Worm (Caenorhabditis elegans) whole organism, L2 larva: ENCODE data around the gene B0222.15.

Source experiments
- F13H6.1 ChIP-seq: sonication (generic microtip); optimal IDR thresholded peaks from 2 replicates; lab custom pipeline; 2016; ENCODE audit warnings: missing genetic modification characterization, missing compliant biosample characterization
- R02D3.7 ChIP-seq: fragments of 150-350 bp; optimal IDR thresholded peaks from 2 replicates; lab custom pipeline; 2014; ENCODE audit warnings: missing biosample characterization, missing genetic modification characterization
- mab-5 ChIP-seq: fragments of 150-350 bp; optimal IDR thresholded peaks from 2 replicates; lab custom pipeline; 2014; ENCODE audit warnings: missing biosample characterization, missing genetic modification characterization
- nhr-11 ChIP-seq: fragments of 150-350 bp; optimal IDR thresholded peaks from 2 replicates; lab custom pipeline; 2014; ENCODE audit warnings: missing biosample characterization, missing genetic modification characterization
- nhr-12 ChIP-seq: fragments of 150-350 bp; optimal IDR thresholded peaks from 2 replicates; lab custom pipeline; 2014; ENCODE audit warnings: missing biosample characterization, missing genetic modification characterization
- ztf-1 ChIP-seq: fragments of 200-800 bp; sonication (Bioruptor generic); conservative IDR thresholded peaks from 2 replicates; pipeline ENCODE4 v1.3.6; 2022; ENCODE audit warnings: missing genetic modification characterization, missing compliant biosample characterization
- ztf-4 ChIP-seq: fragments of 150-350 bp; optimal IDR thresholded peaks from 2 replicates; lab custom pipeline; 2014; ENCODE audit warnings: missing biosample characterization, missing genetic modification characterization

ce11 chrV:9160224-9160886 lies 3.8 kb upstream of the B0222.15 start, which contains the start of gene col-144:
- TF ChIP-seq ztf-4 (tag; lab: Kevin White, UChicago) (no peak), F13H6.1 (no peak), mab-5 (tag; lab: Kevin White, UChicago) (no peak), ztf-1 (no peak), nhr-12 (tag; lab: Kevin White, UChicago) (no peak), nhr-11 (tag; lab: Kevin White, UChicago) (no peak), R02D3.7 (tag; lab: Kevin White, UChicago) (no peak)
